Worm (Caenorhabditis elegans) whole organism, L4 larva: ENCODE results near the gene gpr-1.

ENCODE experiments used
- ZK546.5 ChIP-seq, 2 experiments: sonication (generic microtip); optimal IDR thresholded peaks; 2 replicates each; lab custom pipeline; 2017; ENCODE audit warnings: missing biosample characterization in 2 of 2, missing genetic modification characterization in 2 of 2
- ceh-82 ChIP-seq: sonication (generic microtip); optimal IDR thresholded peaks from 2 replicates; lab custom pipeline; 2017; ENCODE audit warnings: missing biosample characterization, missing genetic modification characterization
- lin-39 ChIP-seq: fragments of 150-350 bp; optimal IDR thresholded peaks from 2 replicates; lab custom pipeline; 2014; ENCODE audit warnings: missing biosample characterization, missing genetic modification reagents, missing genetic modification characterization
- mep-1 ChIP-seq: fragments of 150-350 bp; sonication (generic microtip); optimal IDR thresholded peaks from 3 replicates; lab custom pipeline; 2014; ENCODE audit warnings: missing biosample characterization, missing genetic modification characterization
- nhr-237 ChIP-seq: sonication (generic microtip); optimal IDR thresholded peaks from 2 replicates; lab custom pipeline; 2017; ENCODE audit warnings: missing biosample characterization, missing genetic modification characterization
- nhr-25 ChIP-seq: sonication (generic microtip); optimal IDR thresholded peaks from 2 replicates; lab custom pipeline; 2017; ENCODE audit warnings: missing genetic modification characterization, mild to moderate bottlenecking, missing compliant biosample characterization, antibody characterized with exemption, moderate library complexity, borderline replicate concordance; ENCODE audit not compliant: insufficient read depth
- snpc-4 ChIP-seq: fragments of 150-350 bp; optimal IDR thresholded peaks from 2 replicates; lab custom pipeline; 2014; ENCODE audit warnings: missing biosample characterization, missing genetic modification characterization
- unc-62 ChIP-seq, 3 experiments: fragments of 150-350 bp in 1 of 3; sonication (generic microtip); optimal IDR thresholded peaks in 2 of 3; peaks in 1 of 3; 1 replicate in 1 of 3; 2 replicates in 2 of 3; lab custom pipeline; 2014 to 2017; ENCODE audit warnings: missing biosample characterization in 3 of 3, missing genetic modification characterization in 3 of 3, missing genetic modification reagents in 3 of 3, missing genotype in 1 of 3
- ztf-11 ChIP-seq: fragments of 150-350 bp; optimal IDR thresholded peaks from 2 replicates; lab custom pipeline; 2014; ENCODE audit warnings: missing biosample characterization, missing genetic modification characterization

ce11 chrIII:8605532-8605931, 23.2 kb upstream of the gpr-1 start, which contains the start of gene C06E1.1:
- TF ChIP-seq ztf-11 (tag; lab: Kevin White, UChicago) (no peak), ceh-82 (tag; lab: Kevin White, UChicago) (no peak), snpc-4 (tag; lab: Kevin White, UChicago) (no peak), ZK546.5 (tag; optimal IDR thresholded peaks at IDR 0.05; lab: Kevin White, UChicago) (no peak), lin-39 (tag; lab: Kevin White, UChicago) (no peak), nhr-25 (tag; lab: Kevin White, UChicago) (no peak), nhr-237 (tag; lab: Kevin White, UChicago) (no peak), mep-1 (tag; lab: Kevin White, UChicago) (no peak), unc-62 (GFP tag; optimal IDR thresholded peaks at IDR 0.05 in 1 of 2; lab: Kevin White, UChicago) (peak in 1 of 2 experiments; percentile 56), unc-62 (tag; optimal IDR thresholded peaks at IDR 0.05; lab: Kevin White, UChicago) (no peak)
